Worm (Caenorhabditis elegans): ENCODE data around the gene Y45G12B.2.

Gene Y45G12B.2

DNA sequence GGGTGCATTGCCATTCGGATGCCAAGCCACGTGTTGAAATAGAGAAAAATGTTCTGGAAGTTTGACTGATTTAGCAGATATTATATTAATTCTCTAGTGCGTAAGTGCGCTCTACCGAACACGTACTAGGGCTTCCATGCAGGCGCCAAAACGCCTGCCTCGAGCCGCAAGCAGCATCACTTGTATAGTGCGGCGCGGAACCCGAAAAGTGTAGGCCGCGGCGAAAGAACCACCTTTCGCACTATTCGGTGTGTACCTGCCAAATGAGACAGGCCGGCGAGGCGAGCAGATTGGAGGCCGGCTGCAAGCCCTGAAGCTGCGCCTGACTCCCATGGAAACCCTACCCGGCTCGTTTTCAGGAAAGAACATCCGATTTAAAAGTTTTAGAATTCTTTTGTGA, 45.0 kb downstream of the Y45G12B.2 start:
- no peak for TF ChIP-seq pag-3 (tag; optimal IDR thresholded peaks at IDR 0.05; ENCODE audit: borderline replicate concordance)
- no peak for TF ChIP-seq ztf-16 (tag; optimal IDR thresholded peaks at IDR 0.05)
- TF ChIP-seq unc-86 (tag; optimal IDR thresholded peaks at IDR 0.05) = no peak
- TF ChIP-seq gmeb-2 (tag; optimal IDR thresholded peaks at IDR 0.05) = no peak
- no peak for TF ChIP-seq hlh-30 (tag; optimal IDR thresholded peaks at IDR 0.05; ENCODE audit: insufficient read depth)
- no peak for TF ChIP-seq ceh-31 (tag; optimal IDR thresholded peaks at IDR 0.05)
- no peak for TF ChIP-seq C38D4.7 (GFP tag; optimal IDR thresholded peaks at IDR 0.05)
- no peak for TF ChIP-seq fax-1 (tag; optimal IDR thresholded peaks at IDR 0.05)
- no peak for TF ChIP-seq tbx-7 (tag; optimal IDR thresholded peaks at IDR 0.05)
- TF ChIP-seq fkh-10 (GFP tag; optimal IDR thresholded peaks at IDR 0.05) = no peak
- TF ChIP-seq pha-2 (tag; optimal IDR thresholded peaks at IDR 0.05) = no peak
- no peak for TF ChIP-seq unc-42 (tag; optimal IDR thresholded peaks at IDR 0.05)
- no peak for TF ChIP-seq syd-9 (tag; optimal IDR thresholded peaks at IDR 0.05)
- no peak for TF ChIP-seq pqm-1 (tag; optimal IDR thresholded peaks at IDR 0.05)
- TF ChIP-seq elt-4 (tag; optimal IDR thresholded peaks at IDR 0.05) = no peak

DNA sequence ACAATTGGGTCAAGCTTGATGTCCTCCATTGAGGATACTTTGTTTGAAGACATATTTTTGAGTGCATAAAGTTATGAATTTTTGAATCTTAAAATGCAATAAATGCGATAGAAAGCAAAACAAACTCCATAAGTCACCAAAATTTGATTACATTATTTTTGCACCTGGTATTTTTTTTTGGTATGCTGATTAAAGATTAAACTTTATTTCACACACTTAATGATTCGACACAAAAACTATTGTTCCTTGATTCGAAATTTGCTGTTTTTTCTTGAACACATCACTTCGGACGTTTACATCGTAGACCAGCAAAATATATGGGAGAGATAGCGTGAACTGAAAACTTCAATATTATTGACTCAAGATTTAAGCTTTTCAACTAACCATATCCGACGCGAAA, 45.7 kb downstream of the Y45G12B.2 start, which contains the start of gene srg-61:
srg-61 (minus strand) TSS at position 101 of the 400 bp plus-strand sequence.
- TF ChIP-seq dve-1 (tag; optimal IDR thresholded peaks at IDR 0.05) = no peak
- TF ChIP-seq nhr-11 (tag; optimal IDR thresholded peaks at IDR 0.05) = no peak
- no peak for TF ChIP-seq lin-11 (tag; optimal IDR thresholded peaks at IDR 0.05)
- no peak for TF ChIP-seq fax-1 (tag; optimal IDR thresholded peaks at IDR 0.05)
- TF ChIP-seq ets-4 (tag; optimal IDR thresholded peaks at IDR 0.05) = no peak
- TF ChIP-seq pros-1 (tag; optimal IDR thresholded peaks at IDR 0.05) = no peak
- TF ChIP-seq pax-1 (tag; optimal IDR thresholded peaks at IDR 0.05) = no peak
- TF ChIP-seq hlh-8 (tag; optimal IDR thresholded peaks at IDR 0.05) = no peak
- TF ChIP-seq unc-42 (tag; optimal IDR thresholded peaks at IDR 0.05) = no peak
- no peak for TF ChIP-seq madf-2 (tag; optimal IDR thresholded peaks at IDR 0.05)
- TF ChIP-seq hlh-15 (tag; optimal IDR thresholded peaks at IDR 0.05) = no peak

DNA sequence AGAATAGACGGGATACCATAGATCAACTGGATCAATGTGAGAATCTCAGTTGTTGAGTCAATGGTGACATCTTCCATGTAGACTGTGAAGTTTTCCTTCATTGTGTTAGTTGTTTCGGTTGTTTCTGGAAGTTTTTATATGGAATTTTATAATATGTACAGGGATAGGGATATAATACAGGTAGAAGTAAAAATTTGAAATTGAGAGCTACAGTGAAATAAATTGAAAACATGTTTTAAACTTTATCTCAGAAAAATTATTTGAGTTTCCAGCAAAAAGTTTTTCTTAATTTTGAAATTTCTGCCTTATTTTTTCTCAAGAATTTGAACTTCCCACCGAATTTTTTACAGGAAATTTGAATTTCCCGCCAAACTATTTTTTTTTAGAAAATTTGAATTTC, 47.7 kb downstream of the Y45G12B.2 start, which contains the start of gene srg-62:
srg-62 (minus strand) TSS at position 101 of the 400 bp plus-strand sequence.
- no peak for TF ChIP-seq ahr-1 (tag; optimal IDR thresholded peaks at IDR 0.05)

DNA sequence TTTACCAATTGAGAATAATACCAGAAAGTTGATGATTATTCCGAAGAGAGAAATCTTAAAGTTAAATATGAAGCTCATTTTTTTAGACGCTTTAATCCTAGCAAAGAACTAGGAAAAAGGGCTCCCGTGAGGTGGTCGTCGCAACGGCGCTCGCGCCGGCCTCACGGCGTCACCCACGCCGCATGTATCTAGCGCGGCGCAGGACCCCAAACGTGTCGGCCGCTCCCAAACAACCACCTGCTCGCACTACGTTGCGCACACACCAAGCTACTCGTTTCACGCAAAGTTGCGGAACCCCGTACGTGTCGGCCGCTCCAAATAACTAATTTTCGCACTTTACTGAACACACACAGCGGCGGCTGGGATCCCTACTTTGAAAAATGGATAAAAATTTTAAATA, 51.8 kb downstream of the Y45G12B.2 start:
- TF ChIP-seq eyg-1 (tag; optimal IDR thresholded peaks at IDR 0.05) (no peak), ceh-6 (GFP tag; optimal IDR thresholded peaks at IDR 0.05) (no peak), zip-5 (tag; optimal IDR thresholded peaks at IDR 0.05) (no peak), mec-3 (tag; optimal IDR thresholded peaks at IDR 0.05; ENCODE audit: borderline replicate concordance) (no peak), pax-1 (tag; optimal IDR thresholded peaks at IDR 0.05) (no peak), tbx-7 (tag; optimal IDR thresholded peaks at IDR 0.05) (no peak), pros-1 (tag; optimal IDR thresholded peaks at IDR 0.05) (no peak), odd-2 (tag; optimal IDR thresholded peaks at IDR 0.05) (no peak), sox-4 (tag; optimal IDR thresholded peaks at IDR 0.05) (no peak), hlh-8 (tag; optimal IDR thresholded peaks at IDR 0.05) (no peak), ama-1 (optimal IDR thresholded peaks at IDR 0.05) (no peak), che-1 (tag; optimal IDR thresholded peaks at IDR 0.05) (no peak), hlh-30 (tag; optimal IDR thresholded peaks at IDR 0.05; ENCODE audit: insufficient read depth) (no peak)
